Fruit fly (Drosophila melanogaster) whole organism, embryonic: ENCODE results near the gene CG15034.
A peak's percentile ranks its signal among the peaks of the same experiment; 100 is the strongest.

Source experiments
- ATbp ChIP-seq: fragments of 200-800 bp; sonication (Bioruptor generic); optimal IDR thresholded peaks from 2 replicates; lab custom pipeline; 2017; ENCODE audit warnings: missing biosample characterization, mild to moderate bottlenecking, missing genetic modification characterization, missing genetic modification reagents
- Atf-2 ChIP-seq: fragments of 200-800 bp; sonication (Bioruptor generic); optimal IDR thresholded peaks from 2 replicates; lab custom pipeline; 2016; ENCODE audit warnings: missing biosample characterization, missing genetic modification characterization
- C15 ChIP-seq: fragments of 200-800 bp; sonication (Bioruptor generic); IDR thresholded peaks from 3 replicates; pipeline ENCODE4 v1.3.6; 2022; ENCODE audit warnings: missing biosample characterization, missing genetic modification characterization
- CG10979 ChIP-seq: fragments of 200-800 bp; sonication (Bioruptor generic); optimal IDR thresholded peaks from 2 replicates; lab custom pipeline; 2018; ENCODE audit warnings: missing biosample characterization, mild to moderate bottlenecking, missing genetic modification characterization, moderate library complexity
- CG11560 ChIP-seq: fragments of 200-800 bp; sonication (Bioruptor generic); IDR thresholded peaks from 3 replicates; pipeline ENCODE4 v1.3.6; 2022; ENCODE audit warnings: missing biosample characterization, missing genetic modification characterization
- CG11723 ChIP-seq: fragments of 200-800 bp; sonication (Bioruptor generic); optimal IDR thresholded peaks from 2 replicates; lab custom pipeline; 2017; ENCODE audit warnings: missing biosample characterization, mild to moderate bottlenecking, missing genetic modification characterization
- CG12104 ChIP-seq: fragments of 200-800 bp; sonication (Bioruptor generic); optimal IDR thresholded peaks from 3 replicates; lab custom pipeline; 2016; ENCODE audit warnings: missing biosample characterization, missing genetic modification characterization
- CG14441 ChIP-seq: fragments of 200-800 bp; sonication (Bioruptor generic); IDR thresholded peaks from 2 replicates; pipeline ENCODE4 v1.3.6; 2022; ENCODE audit warnings: missing biosample characterization, missing genetic modification characterization
- CG1603 ChIP-seq: fragments of 200-800 bp; sonication (Bioruptor generic); optimal IDR thresholded peaks from 2 replicates; lab custom pipeline; 2019; ENCODE audit warnings: missing biosample characterization, mild to moderate bottlenecking, missing genetic modification characterization, moderate library complexity
- CG17328 ChIP-seq: fragments of 200-800 bp; sonication (Bioruptor generic); IDR thresholded peaks from 2 replicates; pipeline ENCODE4 v1.3.6; 2022; ENCODE audit warnings: missing biosample characterization, missing genetic modification characterization
- CG2678 ChIP-seq: fragments of 200-800 bp; sonication (Bioruptor generic); optimal IDR thresholded peaks from 3 replicates; lab custom pipeline; 2019; ENCODE audit warnings: missing biosample characterization, mild to moderate bottlenecking, missing genetic modification characterization, moderate library complexity
- CG3281 ChIP-seq: fragments of 200-800 bp; sonication (Bioruptor generic); optimal IDR thresholded peaks from 3 replicates; lab custom pipeline; 2017; ENCODE audit warnings: missing biosample characterization, mild to moderate bottlenecking, missing genetic modification characterization
- CG33557 ChIP-seq: fragments of 200-800 bp; sonication (Bioruptor generic); optimal IDR thresholded peaks from 2 replicates; lab custom pipeline; 2019; ENCODE audit warnings: missing biosample characterization, mild to moderate bottlenecking, missing genetic modification characterization, moderate library complexity
- CG7271 ChIP-seq: fragments of 200-800 bp; sonication (Bioruptor generic); optimal IDR thresholded peaks from 2 replicates; lab custom pipeline; 2018; ENCODE audit warnings: missing biosample characterization, mild to moderate bottlenecking, missing genetic modification characterization, moderate library complexity
- CG7357 ChIP-seq: fragments of 200-800 bp; sonication (Bioruptor generic); IDR thresholded peaks from 3 replicates; pipeline ENCODE4 v1.3.6; 2022; ENCODE audit warnings: missing biosample characterization, missing genetic modification characterization
- CG8089 ChIP-seq: fragments of 200-800 bp; sonication (Bioruptor generic); optimal IDR thresholded peaks from 3 replicates; lab custom pipeline; 2016; ENCODE audit warnings: missing biosample characterization, missing genetic modification characterization
- CG9932 ChIP-seq: fragments of 200-800 bp; sonication (Bioruptor generic); IDR thresholded peaks from 2 replicates; pipeline ENCODE4 v1.3.6; 2022; ENCODE audit warnings: missing biosample characterization, missing genetic modification characterization
- CHES-1-like ChIP-seq: fragments of 200-800 bp; sonication (Bioruptor generic); optimal IDR thresholded peaks from 2 replicates; lab custom pipeline; 2016; ENCODE audit warnings: missing biosample characterization, missing genetic modification characterization
- Doc2 ChIP-seq: fragments of 200-800 bp; sonication (Bioruptor generic); IDR thresholded peaks from 2 replicates; pipeline ENCODE4 v1.3.6; 2022; ENCODE audit warnings: missing biosample characterization, missing genetic modification characterization
- E2f2 ChIP-seq: fragments of 200-800 bp; sonication (Bioruptor generic); IDR thresholded peaks from 2 replicates; pipeline ENCODE4 v1.3.6; 2022; ENCODE audit warnings: missing biosample characterization, missing genetic modification characterization
- Fer3 ChIP-seq: fragments of 200-800 bp; sonication (Bioruptor generic); optimal IDR thresholded peaks from 2 replicates; lab custom pipeline; 2018; ENCODE audit warnings: missing biosample characterization, mild to moderate bottlenecking, missing genetic modification characterization, moderate library complexity
- HLH4C ChIP-seq: fragments of 200-800 bp; sonication (Bioruptor generic); IDR thresholded peaks from 3 replicates; pipeline ENCODE4 v1.3.6; 2022; ENCODE audit warnings: missing biosample characterization, missing genetic modification characterization; ENCODE audit not compliant: partially characterized antibody
- HLHmδ ChIP-seq: fragments of 200-800 bp; sonication (Bioruptor generic); optimal IDR thresholded peaks from 2 replicates; lab custom pipeline; 2018; ENCODE audit warnings: missing biosample characterization, mild to moderate bottlenecking, missing genetic modification characterization, moderate library complexity
- Hmr ChIP-seq: fragments of 200-800 bp; sonication (Bioruptor generic); optimal IDR thresholded peaks from 3 replicates; lab custom pipeline; 2017; ENCODE audit warnings: mild to moderate bottlenecking, missing biosample characterization, missing genetic modification reagents, missing genetic modification characterization
- Lhr ChIP-seq: fragments of 200-800 bp; sonication (Bioruptor generic); optimal IDR thresholded peaks from 3 replicates; lab custom pipeline; 2017; ENCODE audit warnings: mild to moderate bottlenecking, missing biosample characterization, missing genetic modification reagents, missing genetic modification characterization
- Lpt ChIP-seq: fragments of >200 bp; optimal IDR thresholded peaks from 2 replicates; lab custom pipeline; 2018; ENCODE audit warnings: missing biosample characterization, missing genetic modification characterization
- MBD-R2 ChIP-seq: fragments of 200-800 bp; sonication (Bioruptor generic); IDR thresholded peaks from 2 replicates; pipeline ENCODE4 v1.3.6; 2022; ENCODE audit warnings: missing biosample characterization, missing genetic modification characterization
- Oaz ChIP-seq: fragments of 200-800 bp; sonication (Bioruptor generic); IDR thresholded peaks from 2 replicates; pipeline ENCODE4 v1.3.6; 2022; ENCODE audit warnings: missing biosample characterization, missing genetic modification characterization
- Scr ChIP-seq: fragments of 200-800 bp; sonication (Bioruptor generic); IDR thresholded peaks from 2 replicates; pipeline ENCODE4 v1.3.6; 2022; ENCODE audit warnings: missing biosample characterization, missing genetic modification characterization; ENCODE audit not compliant: partially characterized antibody
- ac ChIP-seq: fragments of 200-800 bp; sonication (Bioruptor generic); optimal IDR thresholded peaks from 3 replicates; lab custom pipeline; 2017; ENCODE audit warnings: missing biosample characterization, mild to moderate bottlenecking, missing genetic modification characterization
- cas ChIP-seq: fragments of 200-800 bp; sonication (Bioruptor generic); IDR thresholded peaks from 2 replicates; pipeline ENCODE4 v1.3.6; 2022; ENCODE audit warnings: missing biosample characterization, missing genetic modification characterization
- croc ChIP-seq: fragments of 200-800 bp; sonication (Bioruptor generic); conservative IDR thresholded peaks from 3 replicates; pipeline ENCODE4 v1.3.6; 2022; ENCODE audit warnings: missing biosample characterization, missing genetic modification characterization
- dysf ChIP-seq: fragments of 200-800 bp; sonication (Bioruptor generic); IDR thresholded peaks from 3 replicates; pipeline ENCODE4 v1.3.6; 2022; ENCODE audit warnings: missing biosample characterization, missing genetic modification characterization
- esg ChIP-seq: fragments of 200-800 bp; sonication (Bioruptor generic); conservative IDR thresholded peaks from 2 replicates; pipeline ENCODE4 v1.3.6; 2022; ENCODE audit warnings: missing biosample characterization, missing genetic modification characterization
- gcm2 ChIP-seq: fragments of 200-800 bp; sonication (Bioruptor generic); optimal IDR thresholded peaks from 2 replicates; lab custom pipeline; 2016; ENCODE audit warnings: missing biosample characterization, missing genetic modification characterization
- gfzf ChIP-seq: fragments of 200-800 bp; sonication (Bioruptor generic); optimal IDR thresholded peaks from 2 replicates; lab custom pipeline; 2016; ENCODE audit warnings: missing biosample characterization, mild to moderate bottlenecking, missing genetic modification characterization, moderate library complexity
- inv ChIP-seq: fragments of 200-800 bp; sonication (Bioruptor generic); IDR thresholded peaks from 2 replicates; pipeline ENCODE4 v1.3.6; 2022; ENCODE audit warnings: missing biosample characterization, missing genetic modification characterization; ENCODE audit not compliant: partially characterized antibody
- lbe ChIP-seq: fragments of 200-800 bp; sonication (Bioruptor generic); optimal IDR thresholded peaks from 2 replicates; lab custom pipeline; 2016; ENCODE audit warnings: missing biosample characterization, mild to moderate bottlenecking, missing genetic modification characterization
- lmd ChIP-seq: fragments of 200-800 bp; sonication (Bioruptor generic); IDR thresholded peaks from 2 replicates; pipeline ENCODE4 v1.3.6; 2022; ENCODE audit warnings: missing biosample characterization, missing genetic modification characterization
- maf-S ChIP-seq: fragments of 200-800 bp; sonication (Bioruptor generic); optimal IDR thresholded peaks from 2 replicates; lab custom pipeline; 2016; ENCODE audit warnings: missing biosample characterization, missing genetic modification characterization
- odd ChIP-seq: fragments of 200-800 bp; sonication (Bioruptor generic); optimal IDR thresholded peaks from 2 replicates; lab custom pipeline; 2017; ENCODE audit warnings: missing biosample characterization, mild to moderate bottlenecking, missing genetic modification characterization
- org-1 ChIP-seq: fragments of 200-800 bp; sonication (Bioruptor generic); optimal IDR thresholded peaks from 2 replicates; lab custom pipeline; 2017; ENCODE audit warnings: missing biosample characterization, missing genetic modification characterization
- schlank ChIP-seq: fragments of 200-800 bp; sonication (Bioruptor generic); optimal IDR thresholded peaks from 2 replicates; lab custom pipeline; 2018; ENCODE audit warnings: missing biosample characterization, mild to moderate bottlenecking, missing genetic modification characterization
- sna ChIP-seq: fragments of 200-800 bp; sonication (Bioruptor generic); IDR thresholded peaks from 2 replicates; pipeline ENCODE4 v1.3.6; 2022; ENCODE audit warnings: missing biosample characterization, missing genetic modification characterization; ENCODE audit not compliant: partially characterized antibody
- sob ChIP-seq: fragments of 200-800 bp; sonication (Bioruptor generic); IDR thresholded peaks from 2 replicates; pipeline ENCODE4 v1.3.6; 2022; ENCODE audit warnings: missing biosample characterization, missing genetic modification characterization
- sqz ChIP-seq: fragments of 200-800 bp; sonication (Bioruptor generic); optimal IDR thresholded peaks from 3 replicates; lab custom pipeline; 2018; ENCODE audit warnings: missing biosample characterization, mild to moderate bottlenecking, missing genetic modification characterization
- sr ChIP-seq: fragments of 200-800 bp; sonication (Bioruptor generic); IDR thresholded peaks from 3 replicates; pipeline ENCODE4 v1.3.6; 2022; ENCODE audit warnings: missing biosample characterization, missing genetic modification characterization
- stwl ChIP-seq: fragments of 200-800 bp; sonication (Bioruptor generic); optimal IDR thresholded peaks from 3 replicates; lab custom pipeline; 2018; ENCODE audit warnings: missing biosample characterization, mild to moderate bottlenecking, missing genetic modification characterization, moderate library complexity
- tll ChIP-seq, 2 experiments: fragments of 200-800 bp in 1 of 2; fragments of >200 bp in 1 of 2; sonication (Bioruptor generic) in 1 of 2; optimal IDR thresholded peaks; 2 replicates each; lab custom pipeline; 2017 to 2019; ENCODE audit warnings: missing biosample characterization in 2 of 2, missing genetic modification characterization in 2 of 2, mild to moderate bottlenecking in 1 of 2, moderate library complexity in 1 of 2
- wek ChIP-seq: fragments of 200-800 bp; sonication (Bioruptor generic); optimal IDR thresholded peaks from 3 replicates; lab custom pipeline; 2018; ENCODE audit warnings: missing biosample characterization, mild to moderate bottlenecking, missing genetic modification characterization, moderate library complexity
- yki ChIP-seq: fragments of >200 bp; optimal IDR thresholded peaks from 3 replicates; lab custom pipeline; 2018
- zf30C ChIP-seq: fragments of 200-800 bp; sonication (Bioruptor generic); optimal IDR thresholded peaks from 3 replicates; lab custom pipeline; 2018; ENCODE audit warnings: missing biosample characterization, mild to moderate bottlenecking, missing genetic modification characterization

The CG15034 gene

DNA sequence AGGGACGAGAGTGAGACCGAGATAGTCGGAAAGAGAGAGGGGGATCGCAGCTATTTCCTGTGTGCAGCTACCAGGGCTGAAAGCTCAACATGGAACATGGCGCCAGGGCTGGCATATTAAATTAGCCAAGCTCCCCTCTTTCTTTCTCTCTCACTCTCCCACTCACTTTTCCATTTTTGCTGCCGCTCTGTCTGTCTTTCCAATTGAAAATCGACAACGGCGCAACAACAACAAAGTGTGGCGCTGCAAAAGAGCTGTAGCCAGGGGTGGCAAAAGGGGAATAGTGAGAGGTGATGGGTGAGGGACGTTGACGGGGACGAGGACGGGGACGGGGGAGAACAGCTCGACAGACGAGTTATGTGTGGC lies 47.0 kb downstream of the CG15034 start (continued):
- TF ChIP-seq sna (GFP tag; lab: Robert Waterston, UW) (no peak), Lhr (no peak), E2f2 (GFP tag; lab: Robert Waterston, UW) (no peak), odd (no peak), CG3281 (GFP tag; lab: Kevin White, UChicago) (peak; percentile 49), CG1603 (peak; percentile 41), zf30C (GFP tag; lab: Kevin White, UChicago) (no peak), CG7357 (no peak), schlank (no peak), lbe (GFP tag; lab: Kevin White, UChicago) (no peak), maf-S (GFP tag; lab: Kevin White, UChicago) (no peak), wek (no peak), CG9932 (GFP tag; lab: Robert Waterston, UW) (0 out of 2 replicates have a peak, but pooled peaks have one; percentile 31), gfzf (GFP tag; lab: Kevin White, UChicago) (no peak), ATbp (GFP tag; lab: Kevin White, UChicago) (no peak), croc (GFP tag; lab: Robert Waterston, UW) (no peak), gcm2 (GFP tag; lab: Kevin White, UChicago) (no peak), lmd (GFP tag; lab: Robert Waterston, UW) (no peak; the same call in 1 of the 2 replicates), yki (lab: Kevin White, UChicago) (no peak), esg (no peak), CG17328 (GFP tag; lab: Robert Waterston, UW) (no peak), CG10979 (no peak), sqz (GFP tag; lab: Kevin White, UChicago) (no peak), inv (GFP tag; lab: Robert Waterston, UW) (no peak), cas (no peak), MBD-R2 (no peak), CG12104 (GFP tag; lab: Kevin White, UChicago) (no peak), CG14441 (GFP tag; lab: Robert Waterston, UW) (no peak), HLH4C (GFP tag; lab: Robert Waterston, UW) (no peak), sob (GFP tag; lab: Robert Waterston, UW) (no peak), CG33557 (no peak), CG11723 (GFP tag; lab: Kevin White, UChicago) (no peak), Lpt (GFP tag; lab: Kevin White, UChicago) (no peak), Oaz (no peak), sr (GFP tag; lab: Robert Waterston, UW) (peak; percentile 54; the same call in 1 of the 3 replicates), Hmr (GFP tag; lab: Kevin White, UChicago) (no peak), CG2678 (peak; percentile 23), CG8089 (GFP tag; lab: Kevin White, UChicago) (no peak), CG7271 (tag; lab: Kevin White, UChicago) (no peak), stwl (tag; lab: Kevin White, UChicago) (no peak), HLHmδ (no peak), CG11560 (no peak), C15 (GFP tag; lab: Robert Waterston, UW) (no peak), ac (no peak), tll (GFP tag; optimal IDR thresholded peaks at IDR 0.05; lab: Kevin White, UChicago) (no peak), Atf-2 (GFP tag; lab: Kevin White, UChicago) (no peak), CHES-1-like (GFP tag; lab: Kevin White, UChicago) (no peak), dysf (no peak), Scr (GFP tag; lab: Robert Waterston, UW) (no peak), org-1 (GFP tag; lab: Kevin White, UChicago) (no peak), Fer3 (peak; percentile 10), Doc2 (no peak)
